Fruit fly (Drosophila melanogaster): ENCODE data around the gene RabGGTb.

RabGGTb gene

DNA sequence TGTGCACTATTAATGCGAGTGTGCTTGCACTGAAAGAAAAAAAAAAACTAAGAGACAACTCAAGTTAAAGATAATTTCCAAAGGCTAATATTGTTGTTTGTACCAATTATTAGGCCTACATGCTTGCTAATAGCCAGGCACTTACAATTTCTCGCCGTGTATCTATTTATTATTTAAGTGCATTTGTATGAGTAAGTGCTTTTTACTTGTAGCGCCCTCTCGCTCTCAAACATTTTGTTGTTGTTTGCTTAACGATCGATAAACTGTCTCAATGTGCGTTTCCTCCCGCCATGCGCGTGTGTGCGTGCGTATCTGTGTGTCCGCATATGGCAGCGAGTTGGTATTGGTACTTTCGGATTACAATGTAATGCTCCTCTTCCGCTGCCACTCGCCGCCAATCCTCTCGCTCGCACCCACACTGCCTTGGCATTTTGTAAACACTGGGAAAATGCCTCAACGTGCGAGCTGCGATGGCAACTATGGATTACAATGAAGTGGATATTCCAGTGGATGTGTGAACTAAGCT is 18.2 kb downstream of the RabGGTb start (continued):
- TF ChIP-seq phol (tag; optimal IDR thresholded peaks at IDR 0.05) (peak; percentile 70), Myb (GFP tag; optimal IDR thresholded peaks at IDR 0.05) (peak; percentile 69), odd (GFP tag; optimal IDR thresholded peaks at IDR 0.05) (peak; percentile 56), tgo (GFP tag; IDR thresholded peaks at IDR 0.05) (peak; percentile 84), slbo (GFP tag; IDR thresholded peaks at IDR 0.05) (peak; percentile 82), chinmo (GFP tag; IDR thresholded peaks at IDR 0.05; ENCODE audit: partially characterized antibody) (0 out of 4 replicates have a peak, but pooled peaks have one; percentile 41), sug (tag; optimal IDR thresholded peaks at IDR 0.05) (no peak), CG17328 (GFP tag; IDR thresholded peaks at IDR 0.05) (peak; percentile 90), pzg (GFP tag; optimal IDR thresholded peaks at IDR 0.05) (no peak), Blimp-1 (GFP tag; optimal IDR thresholded peaks at IDR 0.05) (peak; percentile 70), dimm (GFP tag; IDR thresholded peaks at IDR 0.05) (0 out of 2 replicates have a peak, but pooled peaks have one; percentile 34), Fer3 (tag; optimal IDR thresholded peaks at IDR 0.05) (peak; percentile 48), wek (GFP tag; optimal IDR thresholded peaks at IDR 0.05) (no peak), CG8359 (GFP tag; optimal IDR thresholded peaks at IDR 0.05; ENCODE audit: borderline replicate concordance) (no peak), CG9876 (GFP tag; optimal IDR thresholded peaks at IDR 0.05) (peak; percentile 79), mirr (GFP tag; optimal IDR thresholded peaks at IDR 0.05) (peak; percentile 64)

DNA sequence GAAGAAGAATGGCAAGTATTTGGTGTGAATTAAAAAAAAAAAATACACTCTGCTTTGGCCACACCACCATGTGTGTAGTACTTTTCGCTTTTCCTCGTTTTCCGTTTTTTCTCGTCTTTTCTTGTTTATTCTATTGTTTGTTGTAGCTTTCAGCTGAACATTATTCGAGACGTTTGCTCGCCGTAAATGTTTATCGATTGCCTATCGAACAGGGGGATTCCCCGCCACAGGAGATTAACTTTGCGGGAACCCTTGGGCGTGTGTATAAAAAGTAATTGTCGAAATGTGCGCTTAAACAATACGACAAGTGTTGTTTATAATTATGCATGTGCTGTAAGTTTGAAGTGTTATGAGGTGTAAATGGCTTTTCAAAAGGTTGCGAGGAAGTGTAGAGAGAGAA is 18.8 kb downstream of the RabGGTb start:
- TF ChIP-seq CG6654 (GFP tag; optimal IDR thresholded peaks at IDR 0.05) (no peak), CG34224 (GFP tag; IDR thresholded peaks at IDR 0.05; ENCODE audit: partially characterized antibody) (no peak), stwl (tag; optimal IDR thresholded peaks at IDR 0.05) (peak; percentile 35), bigmax (GFP tag; optimal IDR thresholded peaks at IDR 0.05) (no peak), CG15601 (tag; optimal IDR thresholded peaks at IDR 0.05) (peak; percentile 3), CG17568 (GFP tag; optimal IDR thresholded peaks at IDR 0.05) (no peak), CG8388 (GFP tag; optimal IDR thresholded peaks at IDR 0.05) (no peak), lola (GFP tag; optimal IDR thresholded peaks at IDR 0.05) (no peak), salm (tag; optimal IDR thresholded peaks at IDR 0.05) (no peak), eve (GFP tag; optimal IDR thresholded peaks at IDR 0.05) (peak in 1 of 2 experiments; percentile 69), Eip74EF (GFP tag; optimal IDR thresholded peaks at IDR 0.05) (no peak), onecut (GFP tag; IDR thresholded peaks at IDR 0.05) (peak; percentile 2; the same call in 1 of the 2 replicates), fd64A (GFP tag; optimal IDR thresholded peaks at IDR 0.05) (peak; percentile 83), sens (GFP tag) (peak; percentile 74), Xbp1 (GFP tag; optimal IDR thresholded peaks at IDR 0.05) (no peak), unpg (GFP tag; optimal IDR thresholded peaks at IDR 0.05) (no peak), Gug (GFP tag; IDR thresholded peaks at IDR 0.05) (no peak), wek (GFP tag; optimal IDR thresholded peaks at IDR 0.05) (peak; percentile 13), CG11093 (GFP tag; IDR thresholded peaks at IDR 0.05) (no peak), NFAT (GFP tag; IDR thresholded peaks at IDR 0.05) (no peak)

DNA sequence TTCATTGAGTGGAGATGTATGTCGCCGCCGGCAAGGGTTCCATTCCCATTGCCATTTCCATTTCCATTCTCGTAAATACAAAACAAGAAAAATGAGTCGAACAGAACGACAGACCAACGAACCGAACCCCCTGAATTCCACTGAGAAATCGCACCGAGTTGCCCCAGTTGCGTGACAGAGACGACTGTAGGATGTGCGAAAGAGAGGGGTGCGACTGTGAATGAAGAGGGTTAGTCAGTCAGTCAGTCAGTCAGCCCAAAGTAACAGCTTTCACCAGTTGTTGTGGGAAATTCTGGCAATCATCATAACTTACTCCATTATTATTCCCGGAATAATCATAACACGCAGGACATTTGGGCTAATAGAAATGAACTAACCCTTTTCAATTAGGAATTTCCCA is 19.3 kb downstream of the RabGGTb start:
- 0 out of 2 replicates have a peak, but pooled peaks have one; percentile 15 for TF ChIP-seq bbx (GFP tag; IDR thresholded peaks at IDR 0.05; ENCODE audit: partially characterized antibody)
- 0 out of 3 replicates have a peak, but pooled peaks have one; percentile 19 for TF ChIP-seq CG2199 (GFP tag; IDR thresholded peaks at IDR 0.05)
- TF ChIP-seq kni (GFP tag; optimal IDR thresholded peaks at IDR 0.05): peak; percentile 4
- TF ChIP-seq Dp (GFP tag; optimal IDR thresholded peaks at IDR 0.05): no peak
- TF ChIP-seq MESR4 (GFP tag; optimal IDR thresholded peaks at IDR 0.05): no peak
- no peak for TF ChIP-seq ap (GFP tag; IDR thresholded peaks at IDR 0.05)
- TF ChIP-seq sd (tag; optimal IDR thresholded peaks at IDR 0.05): peak; percentile 20
- TF ChIP-seq sug (tag; optimal IDR thresholded peaks at IDR 0.05): no peak
- TF ChIP-seq ci (GFP tag; IDR thresholded peaks at IDR 0.05): 0 out of 3 replicates have a peak, but pooled peaks have one; percentile 23
- peak; percentile 79 for TF ChIP-seq CG5180 (GFP tag; optimal IDR thresholded peaks at IDR 0.05)
- TF ChIP-seq CG1832 (GFP tag; optimal IDR thresholded peaks at IDR 0.05): peak; percentile 66
- TF ChIP-seq abd-A (tag; optimal IDR thresholded peaks at IDR 0.05): peak; percentile 32
- TF ChIP-seq nerfin-1 (tag; optimal IDR thresholded peaks at IDR 0.05): peak; percentile 58
- peak; percentile 25 for TF ChIP-seq pros (GFP tag; optimal IDR thresholded peaks at IDR 0.05)

All from whole organism, embryonic.